Fruit fly (Drosophila melanogaster) whole organism, embryonic: ENCODE data around the gene CG1638.

Source experiments
- CG10321 ChIP-seq: fragments of 200-800 bp; sonication (Bioruptor generic); IDR thresholded peaks from 2 replicates; pipeline ENCODE4 v1.3.6; 2022; ENCODE audit warnings: missing biosample characterization, missing genetic modification characterization
- CG12155 ChIP-seq: fragments of 200-800 bp; sonication (Bioruptor generic); optimal IDR thresholded peaks from 3 replicates; lab custom pipeline; 2016; ENCODE audit warnings: missing biosample characterization, missing genetic modification characterization
- CG12659 ChIP-seq: fragments of 200-800 bp; sonication (Bioruptor generic); optimal IDR thresholded peaks from 3 replicates; lab custom pipeline; 2017; ENCODE audit warnings: mild to moderate bottlenecking, missing biosample characterization, missing genetic modification reagents, missing genetic modification characterization
- CG12769 ChIP-seq: fragments of 200-800 bp; sonication (Bioruptor generic); optimal IDR thresholded peaks from 2 replicates; lab custom pipeline; 2019; ENCODE audit warnings: missing biosample characterization, mild to moderate bottlenecking, missing genetic modification characterization, moderate library complexity
- CG16779 ChIP-seq: fragments of 200-800 bp; sonication (Bioruptor generic); IDR thresholded peaks from 2 replicates; pipeline ENCODE4 v1.3.6; 2022; ENCODE audit warnings: missing biosample characterization, missing genetic modification characterization
- CG17361 ChIP-seq: fragments of 200-800 bp; sonication (Bioruptor generic); IDR thresholded peaks from 3 replicates; pipeline ENCODE4 v1.3.6; 2022; ENCODE audit warnings: missing biosample characterization, missing genetic modification characterization
- CG2129 ChIP-seq: fragments of 200-800 bp; sonication (Bioruptor generic); IDR thresholded peaks from 2 replicates; pipeline ENCODE4 v1.3.6; 2022; ENCODE audit warnings: missing biosample characterization, missing genetic modification characterization; ENCODE audit not compliant: partially characterized antibody
- CG32532 ChIP-seq: fragments of 200-800 bp; sonication (Bioruptor generic); IDR thresholded peaks from 2 replicates; pipeline ENCODE4 v1.3.6; 2022; ENCODE audit warnings: missing biosample characterization, missing genetic modification characterization
- CG32767 ChIP-seq: fragments of 200-800 bp; sonication (Bioruptor generic); IDR thresholded peaks from 2 replicates; pipeline ENCODE4 v1.3.6; 2022; ENCODE audit warnings: missing biosample characterization, missing genetic modification characterization
- CG33557 ChIP-seq: fragments of 200-800 bp; sonication (Bioruptor generic); optimal IDR thresholded peaks from 2 replicates; lab custom pipeline; 2019; ENCODE audit warnings: missing biosample characterization, mild to moderate bottlenecking, missing genetic modification characterization, moderate library complexity
- CG4404 ChIP-seq: fragments of 200-800 bp; sonication (Bioruptor generic); IDR thresholded peaks from 2 replicates; pipeline ENCODE4 v1.3.6; 2022; ENCODE audit warnings: missing biosample characterization, missing genetic modification characterization
- CG4424 ChIP-seq: fragments of 200-800 bp; sonication (Bioruptor generic); optimal IDR thresholded peaks from 3 replicates; lab custom pipeline; 2016; ENCODE audit warnings: missing biosample characterization, missing genetic modification characterization
- CG5953 ChIP-seq: fragments of 200-800 bp; sonication (Bioruptor generic); IDR thresholded peaks from 2 replicates; pipeline ENCODE4 v1.3.6; 2022; ENCODE audit warnings: missing biosample characterization, missing genetic modification characterization
- CG7357 ChIP-seq: fragments of 200-800 bp; sonication (Bioruptor generic); IDR thresholded peaks from 3 replicates; pipeline ENCODE4 v1.3.6; 2022; ENCODE audit warnings: missing biosample characterization, missing genetic modification characterization
- CG8924 ChIP-seq: fragments of 200-800 bp; optimal IDR thresholded peaks from 3 replicates; lab custom pipeline; 2019; ENCODE audit warnings: missing biosample characterization, mild to moderate bottlenecking, missing genetic modification characterization, moderate library complexity
- CG9932 ChIP-seq: fragments of 200-800 bp; sonication (Bioruptor generic); IDR thresholded peaks from 2 replicates; pipeline ENCODE4 v1.3.6; 2022; ENCODE audit warnings: missing biosample characterization, missing genetic modification characterization
- Chrac-16 ChIP-seq: fragments of 200-800 bp; sonication (Bioruptor generic); optimal IDR thresholded peaks from 3 replicates; lab custom pipeline; 2016; ENCODE audit warnings: missing biosample characterization, missing genetic modification characterization
- D19B ChIP-seq: fragments of 200-800 bp; sonication (Bioruptor generic); optimal IDR thresholded peaks from 2 replicates; lab custom pipeline; 2017; ENCODE audit warnings: missing biosample characterization, mild to moderate bottlenecking, missing genetic modification characterization
- Dbx ChIP-seq: fragments of 200-800 bp; sonication (Bioruptor generic); IDR thresholded peaks from 3 replicates; pipeline ENCODE4 v1.3.6; 2022; ENCODE audit warnings: missing biosample characterization, missing genetic modification characterization
- Doc2 ChIP-seq: fragments of 200-800 bp; sonication (Bioruptor generic); IDR thresholded peaks from 2 replicates; pipeline ENCODE4 v1.3.6; 2022; ENCODE audit warnings: missing biosample characterization, missing genetic modification characterization
- Ets65A ChIP-seq: fragments of 200-800 bp; sonication (Bioruptor generic); peaks from one replicate; lab custom pipeline; 2016; ENCODE audit warnings: missing biosample characterization, missing genetic modification characterization
- Fer3 ChIP-seq: fragments of 200-800 bp; sonication (Bioruptor generic); optimal IDR thresholded peaks from 2 replicates; lab custom pipeline; 2018; ENCODE audit warnings: missing biosample characterization, mild to moderate bottlenecking, missing genetic modification characterization, moderate library complexity
- Hmr ChIP-seq: fragments of 200-800 bp; sonication (Bioruptor generic); optimal IDR thresholded peaks from 3 replicates; lab custom pipeline; 2017; ENCODE audit warnings: mild to moderate bottlenecking, missing biosample characterization, missing genetic modification reagents, missing genetic modification characterization
- Hr3 ChIP-seq: fragments of 200-800 bp; sonication (Bioruptor generic); optimal IDR thresholded peaks from 3 replicates; lab custom pipeline; 2016; ENCODE audit warnings: missing biosample characterization, missing genetic modification characterization
- Hr78 ChIP-seq, 2 experiments: fragments of 200-800 bp in 1 of 2; fragments of >200 bp in 1 of 2; sonication (Bioruptor generic) in 1 of 2; optimal IDR thresholded peaks; 2 replicates each; lab custom pipeline; 2017 to 2019; ENCODE audit warnings: missing biosample characterization in 2 of 2, missing genetic modification characterization in 2 of 2, mild to moderate bottlenecking in 1 of 2, moderate library complexity in 1 of 2
- Kr ChIP-seq: fragments of 200-800 bp; sonication (Bioruptor generic); optimal IDR thresholded peaks from 2 replicates; lab custom pipeline; 2017; ENCODE audit warnings: missing biosample characterization, mild to moderate bottlenecking, missing genetic modification characterization
- Mad ChIP-seq: fragments of 200-800 bp; sonication (Bioruptor generic); optimal IDR thresholded peaks from 2 replicates; lab custom pipeline; 2016; ENCODE audit warnings: missing biosample characterization, missing genetic modification characterization
- Myb ChIP-seq: fragments of 200-800 bp; sonication (Bioruptor generic); optimal IDR thresholded peaks from 2 replicates; lab custom pipeline; 2016; ENCODE audit warnings: missing biosample characterization, missing genetic modification characterization
- NK7.1 ChIP-seq: fragments of 200-800 bp; sonication (Bioruptor generic); optimal IDR thresholded peaks from 3 replicates; lab custom pipeline; 2016; ENCODE audit warnings: missing biosample characterization, missing genetic modification characterization
- Neu2 ChIP-seq: fragments of 200-800 bp; sonication (Bioruptor generic); optimal IDR thresholded peaks from 3 replicates; lab custom pipeline; 2016; ENCODE audit warnings: missing biosample characterization, missing genetic modification characterization, borderline replicate concordance
- Six4 ChIP-seq: fragments of 200-800 bp; sonication (Bioruptor generic); optimal IDR thresholded peaks from 2 replicates; lab custom pipeline; 2016; ENCODE audit warnings: missing biosample characterization, missing genetic modification characterization
- Sox102F ChIP-seq: fragments of 200-800 bp; sonication (Bioruptor generic); optimal IDR thresholded peaks from 2 replicates; lab custom pipeline; 2018; ENCODE audit warnings: missing biosample characterization, mild to moderate bottlenecking, missing genetic modification characterization, moderate library complexity
- Sry-δ ChIP-seq: fragments of 200-800 bp; sonication (Bioruptor generic); optimal IDR thresholded peaks from 2 replicates; lab custom pipeline; 2016; ENCODE audit warnings: missing biosample characterization, missing genetic modification characterization
- Stat92E ChIP-seq, 3 experiments: fragments of >200 bp in 2 of 3; fragments of 200-800 bp in 1 of 3; sonication (Bioruptor generic) in 1 of 3; optimal IDR thresholded peaks; 2 replicates each; lab custom pipeline; 2017 to 2019; ENCODE audit warnings: missing biosample characterization in 3 of 3, missing genetic modification characterization in 3 of 3, mild to moderate bottlenecking in 1 of 3, moderate library complexity in 1 of 3
- YL-1 ChIP-seq: fragments of 200-800 bp; sonication (Bioruptor generic); optimal IDR thresholded peaks from 3 replicates; lab custom pipeline; 2017; ENCODE audit warnings: missing biosample characterization, mild to moderate bottlenecking, missing genetic modification characterization
- amos ChIP-seq: fragments of 200-800 bp; sonication (Bioruptor generic); IDR thresholded peaks from 2 replicates; pipeline ENCODE4 v1.3.6; 2022; ENCODE audit warnings: missing biosample characterization, missing genetic modification characterization; ENCODE audit not compliant: partially characterized antibody
- crp ChIP-seq, 2 experiments: fragments of 200-800 bp; sonication (Bioruptor generic); optimal IDR thresholded peaks; 2 replicates in 1 of 2; 3 replicates in 1 of 2; lab custom pipeline; 2017; ENCODE audit warnings: missing biosample characterization in 2 of 2, missing genetic modification characterization in 2 of 2, mild to moderate bottlenecking in 1 of 2, moderate library complexity in 1 of 2
- dmrt99B ChIP-seq: fragments of 200-800 bp; sonication (Bioruptor generic); optimal IDR thresholded peaks from 2 replicates; lab custom pipeline; 2018; ENCODE audit warnings: missing biosample characterization, mild to moderate bottlenecking, missing genetic modification characterization, moderate library complexity
- eve ChIP-seq, 2 experiments: fragments of >200 bp; optimal IDR thresholded peaks; 2 replicates each; lab custom pipeline; 2017; ENCODE audit warnings: missing biosample characterization in 2 of 2, missing genetic modification characterization in 2 of 2
- exex ChIP-seq: fragments of 200-800 bp; sonication (Bioruptor generic); optimal IDR thresholded peaks from 4 replicates; lab custom pipeline; 2018; ENCODE audit warnings: missing biosample characterization, mild to moderate bottlenecking, missing genetic modification characterization, moderate library complexity
- fd3F ChIP-seq: fragments of 200-800 bp; sonication (Bioruptor generic); optimal IDR thresholded peaks from 2 replicates; lab custom pipeline; 2018; ENCODE audit warnings: missing biosample characterization, mild to moderate bottlenecking, missing genetic modification characterization, moderate library complexity
- fu2 ChIP-seq: fragments of 200-800 bp; sonication (Bioruptor generic); optimal IDR thresholded peaks from 2 replicates; lab custom pipeline; 2016; ENCODE audit warnings: missing biosample characterization, missing genetic modification characterization
- h ChIP-seq: fragments of >200 bp; optimal IDR thresholded peaks from 2 replicates; lab custom pipeline; 2017
- ham ChIP-seq: fragments of 200-800 bp; sonication (Bioruptor generic); IDR thresholded peaks from 2 replicates; pipeline ENCODE4 v1.3.6; 2022; ENCODE audit warnings: missing biosample characterization, missing genetic modification characterization
- hth ChIP-seq: fragments of >200 bp; optimal IDR thresholded peaks from 2 replicates; lab custom pipeline; 2017; ENCODE audit warnings: inconsistent platforms
- jing ChIP-seq: fragments of 200-800 bp; sonication (Bioruptor generic); optimal IDR thresholded peaks from 2 replicates; lab custom pipeline; 2018; ENCODE audit warnings: missing biosample characterization, mild to moderate bottlenecking, missing genetic modification characterization
- klu ChIP-seq: fragments of 200-800 bp; sonication (Bioruptor generic); IDR thresholded peaks from 2 replicates; pipeline ENCODE4 v1.3.6; 2022; ENCODE audit warnings: missing biosample characterization, missing genetic modification characterization
- lilli ChIP-seq: fragments of 200-800 bp; sonication (Bioruptor generic); optimal IDR thresholded peaks from 3 replicates; lab custom pipeline; 2016; ENCODE audit warnings: missing biosample characterization, missing genetic modification characterization
- pita ChIP-seq: fragments of 200-800 bp; sonication (Bioruptor generic); optimal IDR thresholded peaks from 2 replicates; lab custom pipeline; 2017; ENCODE audit warnings: missing biosample characterization, mild to moderate bottlenecking, missing genetic modification characterization
- so ChIP-seq: fragments of 200-800 bp; sonication (Bioruptor generic); IDR thresholded peaks from 3 replicates; pipeline ENCODE4 v1.3.6; 2022; ENCODE audit warnings: missing biosample characterization, missing genetic modification characterization
- usp ChIP-seq: fragments of >200 bp; optimal IDR thresholded peaks from 2 replicates; lab custom pipeline; 2017; ENCODE audit warnings: missing biosample characterization, missing genetic modification characterization
- zfh1 ChIP-seq: fragments of 200-800 bp; sonication (Bioruptor generic); IDR thresholded peaks from 3 replicates; pipeline ENCODE4 v1.3.6; 2022; ENCODE audit warnings: missing biosample characterization, missing genetic modification characterization

CG1638 gene

DNA sequence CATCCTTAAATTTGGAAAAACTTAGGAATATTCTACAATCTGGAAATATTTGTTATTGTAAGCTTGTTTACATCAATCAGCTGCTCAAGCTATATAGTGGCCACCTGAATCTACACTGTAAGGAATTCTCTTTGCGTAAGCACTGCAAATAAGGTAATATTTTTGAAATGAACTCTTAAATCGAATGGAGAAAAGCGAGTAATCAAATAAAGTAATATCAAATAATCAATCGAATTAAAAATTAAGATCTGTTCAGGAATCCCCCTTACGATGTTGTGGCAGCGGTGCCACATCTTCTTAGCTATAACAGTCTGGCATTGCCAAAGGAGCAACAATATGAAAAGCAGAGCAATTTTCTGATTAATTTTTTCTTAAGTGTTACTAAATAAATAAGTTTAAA, 25.6 kb downstream of the CG1638 start, which contains the start of the genes Mnat9 and CG1792 (continued):
- peak; percentile 99 for TF ChIP-seq fu2 (GFP tag; lab: Kevin White, UChicago)
- no peak for TF ChIP-seq h (lab: Kevin White, UChicago)
- no peak for TF ChIP-seq usp (GFP tag; lab: Kevin White, UChicago)
- TF ChIP-seq so (GFP tag; lab: Robert Waterston, UW): peak; percentile 98
- TF ChIP-seq Hr78 (GFP tag; optimal IDR thresholded peaks at IDR 0.05; lab: Kevin White, UChicago): peak in 1 of 2 experiments; percentile 82
- TF ChIP-seq Hr3 (GFP tag; lab: Kevin White, UChicago): peak; percentile 98
- peak; percentile 99 for TF ChIP-seq CG9932 (GFP tag; lab: Robert Waterston, UW)
- peak; percentile 96 for TF ChIP-seq Mad (GFP tag; lab: Kevin White, UChicago)
- peak; percentile 98 for TF ChIP-seq fd3F
- TF ChIP-seq Ets65A: peak; percentile 100
- TF ChIP-seq crp (GFP tag; optimal IDR thresholded peaks at IDR 0.05; lab: Kevin White, UChicago): peak; percentile 87 to 96
- peak; percentile 93 for TF ChIP-seq D19B (GFP tag; lab: Kevin White, UChicago)
- peak; percentile 87 for TF ChIP-seq CG33557 (GFP tag; lab: Kevin White, UChicago)
- TF ChIP-seq Dbx (GFP tag; lab: Robert Waterston, UW): peak; percentile 99
- no peak for TF ChIP-seq CG2129 (GFP tag; lab: Robert Waterston, UW)
- peak; percentile 99 for TF ChIP-seq CG16779
- peak in 1 of 3 experiments; percentile 77 for TF ChIP-seq Stat92E (GFP tag; optimal IDR thresholded peaks at IDR 0.05; lab: Kevin White, UChicago)
- TF ChIP-seq dmrt99B: peak; percentile 98
- TF ChIP-seq Six4 (GFP tag; lab: Kevin White, UChicago): peak; percentile 98
- peak; percentile 99 for TF ChIP-seq Fer3 (tag; lab: Kevin White, UChicago)
- TF ChIP-seq jing: peak; percentile 98
- TF ChIP-seq Myb (GFP tag; lab: Kevin White, UChicago): peak; percentile 91
- peak; percentile 99 for TF ChIP-seq CG4424
- no peak for TF ChIP-seq hth (lab: Kevin White, UChicago)
- peak; percentile 90 for TF ChIP-seq Neu2 (GFP tag; lab: Kevin White, UChicago)
- TF ChIP-seq CG17361 (GFP tag; lab: Robert Waterston, UW): peak; percentile 98
- TF ChIP-seq pita: no peak
- peak; percentile 100 for TF ChIP-seq CG12769 (tag; lab: Kevin White, UChicago)
- peak; percentile 96 for TF ChIP-seq CG4404
- peak; percentile 97 for TF ChIP-seq klu
- peak; percentile 89 for TF ChIP-seq CG10321 (GFP tag; lab: Robert Waterston, UW)
- peak; percentile 96 for TF ChIP-seq ham (GFP tag; lab: Robert Waterston, UW)
- TF ChIP-seq CG32532: peak; percentile 100
- peak; percentile 86 for TF ChIP-seq exex
- no peak; the same call in 1 of the 2 replicates for TF ChIP-seq amos
- TF ChIP-seq CG5953 (GFP tag; lab: Robert Waterston, UW): peak; percentile 98
- TF ChIP-seq CG7357: peak; percentile 95
- TF ChIP-seq Hmr (GFP tag; lab: Kevin White, UChicago): peak; percentile 98
- peak; percentile 98 for TF ChIP-seq CG8924 (tag; lab: Kevin White, UChicago)
- peak; percentile 99 for TF ChIP-seq CG12659 (GFP tag; lab: Kevin White, UChicago)
- TF ChIP-seq CG32767 (GFP tag; lab: Robert Waterston, UW): peak; percentile 98
- TF ChIP-seq lilli: peak; percentile 99
- peak; percentile 99 for TF ChIP-seq zfh1 (GFP tag; lab: Robert Waterston, UW)
- TF ChIP-seq Chrac-16: peak; percentile 99
- TF ChIP-seq YL-1 (GFP tag; lab: Kevin White, UChicago): peak; percentile 96
- peak; percentile 98 for TF ChIP-seq CG12155 (GFP tag; lab: Kevin White, UChicago)
- peak; percentile 97 for TF ChIP-seq Doc2 (GFP tag; lab: Robert Waterston, UW)
- TF ChIP-seq eve (GFP tag; optimal IDR thresholded peaks at IDR 0.05; lab: Kevin White, UChicago): no peak
- no peak for TF ChIP-seq Kr (GFP tag; lab: Kevin White, UChicago)
- peak; percentile 78 for TF ChIP-seq Sry-δ (GFP tag; lab: Kevin White, UChicago)
- TF ChIP-seq NK7.1: peak; percentile 96
- peak; percentile 99 for TF ChIP-seq Sox102F (GFP tag; lab: Kevin White, UChicago)
